Worm (Caenorhabditis elegans): ENCODE results near the gene lys-4.

DNA sequence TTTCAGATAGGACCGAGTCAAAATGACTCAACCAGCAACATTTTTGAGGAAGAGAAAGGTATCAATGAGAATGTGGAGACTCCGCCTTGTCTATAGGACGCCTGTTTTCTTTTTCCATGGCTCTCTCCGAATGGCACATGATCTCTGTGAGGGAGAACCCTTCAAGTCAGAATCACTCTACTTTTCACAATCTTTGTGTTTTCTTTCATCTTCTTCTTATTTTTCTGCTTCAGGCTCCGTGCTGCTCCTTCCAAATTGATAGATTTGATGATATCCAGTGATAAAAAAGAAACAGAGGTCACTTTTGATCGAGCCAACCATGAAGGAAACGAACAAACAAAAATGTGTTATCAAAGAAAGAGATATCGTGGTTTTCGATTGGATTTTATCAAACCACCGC lies 26.1 kb upstream of the lys-4 start, which contains the start of gene ZK809.8:
- TF ChIP-seq lsy-2 (tag; optimal IDR thresholded peaks at IDR 0.05) (peak in 1 of 2 experiments; percentile 42), nhr-11 (tag; optimal IDR thresholded peaks at IDR 0.05) (no peak), sox-4 (tag; optimal IDR thresholded peaks at IDR 0.05) (no peak), ceh-88 (GFP tag; IDR thresholded peaks at IDR 0.05) (no peak), pag-3 (tag; optimal IDR thresholded peaks at IDR 0.05; ENCODE audit: borderline replicate concordance, insufficient read depth) (no peak), lin-13 (GFP tag; optimal IDR thresholded peaks at IDR 0.05) (no peak), nhr-28 (tag; optimal IDR thresholded peaks at IDR 0.05) (no peak), skn-1 (tag; optimal IDR thresholded peaks at IDR 0.05) (no peak)

Measured in whole organism, L1 larva.